Worm (Caenorhabditis elegans): ENCODE results near the gene unc-77.

DNA sequence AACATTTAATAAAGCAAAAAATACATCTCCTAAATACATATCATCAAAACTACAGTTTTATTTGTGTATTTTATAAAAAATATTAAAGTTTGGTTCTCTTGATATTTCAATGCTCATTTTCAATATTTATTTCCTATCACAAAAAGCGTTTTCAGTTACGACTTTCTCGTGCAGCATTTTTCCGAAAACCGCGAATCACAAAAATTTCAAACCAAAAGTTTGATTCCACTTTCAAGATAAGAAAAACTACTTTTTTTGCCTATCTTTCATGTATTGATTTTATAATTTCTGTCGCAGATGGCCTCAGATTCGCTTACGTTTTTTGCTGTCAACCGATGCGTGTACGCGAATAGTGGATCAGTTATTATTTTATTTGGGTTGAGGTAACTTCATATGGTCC is 35.8 kb upstream of the unc-77 start, which contains the start of gene C49A9.4:
- TF ChIP-seq nhr-11 (tag; optimal IDR thresholded peaks at IDR 0.05) = no peak
- no peak for TF ChIP-seq nhr-25 (tag; optimal IDR thresholded peaks at IDR 0.05)
- TF ChIP-seq alr-1 (tag; optimal IDR thresholded peaks at IDR 0.05) = no peak
- no peak for TF ChIP-seq R02D3.7 (tag; optimal IDR thresholded peaks at IDR 0.05)
- TF ChIP-seq unc-39 (tag; optimal IDR thresholded peaks at IDR 0.05) = no peak
- TF ChIP-seq unc-55 (GFP tag; optimal IDR thresholded peaks at IDR 0.05) = no peak
- no peak for TF ChIP-seq nhr-77 (tag; optimal IDR thresholded peaks at IDR 0.05)
- TF ChIP-seq elt-3 (tag; optimal IDR thresholded peaks at IDR 0.05) = no peak

Measured in whole organism, L2 larva.